Fruit fly (Drosophila melanogaster) whole organism, embryonic: ENCODE measurements around the gene CG42542.

Source experiments
- BtbVII ChIP-seq: fragments of 200-800 bp; sonication (Bioruptor generic); optimal IDR thresholded peaks from 3 replicates; lab custom pipeline; 2017; ENCODE audit warnings: missing biosample characterization, mild to moderate bottlenecking, missing genetic modification characterization
- CG10462 ChIP-seq: fragments of 200-800 bp; sonication (Bioruptor generic); optimal IDR thresholded peaks from 2 replicates; lab custom pipeline; 2016; ENCODE audit warnings: missing biosample characterization, missing genetic modification characterization
- CG11085 ChIP-seq: fragments of 200-800 bp; sonication (Bioruptor generic); IDR thresholded peaks from 2 replicates; pipeline ENCODE4 v1.3.6; 2022; ENCODE audit warnings: missing biosample characterization, missing genetic modification characterization
- CG11696 ChIP-seq: fragments of 200-800 bp; sonication (Bioruptor generic); IDR thresholded peaks from 2 replicates; pipeline ENCODE4 v1.3.6; 2022; ENCODE audit warnings: missing biosample characterization, missing genetic modification characterization
- CG12769 ChIP-seq: fragments of 200-800 bp; sonication (Bioruptor generic); optimal IDR thresholded peaks from 2 replicates; lab custom pipeline; 2019; ENCODE audit warnings: missing biosample characterization, mild to moderate bottlenecking, missing genetic modification characterization, moderate library complexity
- CG13123 ChIP-seq: fragments of 200-800 bp; sonication (Bioruptor generic); optimal IDR thresholded peaks from 2 replicates; lab custom pipeline; 2016; ENCODE audit warnings: missing biosample characterization, missing genetic modification characterization
- CG15073 ChIP-seq: fragments of 200-800 bp; sonication (Bioruptor generic); optimal IDR thresholded peaks from 2 replicates; lab custom pipeline; 2016; ENCODE audit warnings: missing biosample characterization, missing genetic modification characterization
- CG1647 ChIP-seq: fragments of 200-800 bp; sonication (Bioruptor generic); optimal IDR thresholded peaks from 3 replicates; lab custom pipeline; 2016; ENCODE audit warnings: missing biosample characterization, missing genetic modification characterization
- CG17385 ChIP-seq: fragments of 200-800 bp; sonication (Bioruptor generic); optimal IDR thresholded peaks from 3 replicates; lab custom pipeline; 2018; ENCODE audit warnings: missing biosample characterization, mild to moderate bottlenecking, missing genetic modification characterization
- CG17912 ChIP-seq: fragments of 200-800 bp; sonication (Bioruptor generic); optimal IDR thresholded peaks from 2 replicates; lab custom pipeline; 2018; ENCODE audit warnings: missing biosample characterization, mild to moderate bottlenecking, missing genetic modification characterization
- CG18476 ChIP-seq: fragments of 200-800 bp; sonication (Bioruptor generic); optimal IDR thresholded peaks from 2 replicates; lab custom pipeline; 2016; ENCODE audit warnings: missing biosample characterization, mild to moderate bottlenecking, missing genetic modification characterization
- CG18619 ChIP-seq: fragments of 200-800 bp; sonication (Bioruptor generic); optimal IDR thresholded peaks from 3 replicates; lab custom pipeline; 2017; ENCODE audit warnings: missing biosample characterization, mild to moderate bottlenecking, missing genetic modification characterization
- CG31224 ChIP-seq: fragments of 200-800 bp; sonication (Bioruptor generic); IDR thresholded peaks from 2 replicates; pipeline ENCODE4 v1.3.6; 2022; ENCODE audit warnings: missing biosample characterization, missing genetic modification characterization
- CG32767 ChIP-seq: fragments of 200-800 bp; sonication (Bioruptor generic); IDR thresholded peaks from 2 replicates; pipeline ENCODE4 v1.3.6; 2022; ENCODE audit warnings: missing biosample characterization, missing genetic modification characterization
- CG3726 ChIP-seq: fragments of 200-800 bp; sonication (Bioruptor generic); IDR thresholded peaks from 3 replicates; pipeline ENCODE4, ENCODE4 v1.3.6; 2022; ENCODE audit warnings: missing biosample characterization, missing genetic modification characterization
- CG4424 ChIP-seq: fragments of 200-800 bp; sonication (Bioruptor generic); optimal IDR thresholded peaks from 3 replicates; lab custom pipeline; 2016; ENCODE audit warnings: missing biosample characterization, missing genetic modification characterization
- CG4617 ChIP-seq: fragments of 200-800 bp; sonication (Bioruptor generic); optimal IDR thresholded peaks from 3 replicates; lab custom pipeline; 2016; ENCODE audit warnings: missing biosample characterization, missing genetic modification characterization, borderline replicate concordance
- CG6683 ChIP-seq: fragments of 200-800 bp; sonication (Bioruptor generic); optimal IDR thresholded peaks from 2 replicates; lab custom pipeline; 2017; ENCODE audit warnings: missing biosample characterization, mild to moderate bottlenecking, missing genetic modification characterization, missing genetic modification reagents
- CG8924 ChIP-seq: fragments of 200-800 bp; optimal IDR thresholded peaks from 3 replicates; lab custom pipeline; 2019; ENCODE audit warnings: missing biosample characterization, mild to moderate bottlenecking, missing genetic modification characterization, moderate library complexity
- CG9215 ChIP-seq: fragments of 200-800 bp; sonication (Bioruptor generic); IDR thresholded peaks from 2 replicates; pipeline ENCODE4 v1.3.6; 2022; ENCODE audit warnings: missing biosample characterization, missing genetic modification characterization
- CG9727 ChIP-seq: fragments of 200-800 bp; sonication (Bioruptor generic); optimal IDR thresholded peaks from 3 replicates; lab custom pipeline; 2017; ENCODE audit warnings: missing biosample characterization, mild to moderate bottlenecking, missing genetic modification characterization
- CTCF ChIP-seq: fragments of 200-800 bp; sonication (Bioruptor generic); optimal IDR thresholded peaks from 2 replicates; lab custom pipeline; 2017; ENCODE audit warnings: missing biosample characterization, mild to moderate bottlenecking, missing genetic modification characterization, moderate library complexity
- Chrac-16 ChIP-seq: fragments of 200-800 bp; sonication (Bioruptor generic); optimal IDR thresholded peaks from 3 replicates; lab custom pipeline; 2016; ENCODE audit warnings: missing biosample characterization, missing genetic modification characterization
- CkIIα-i1 ChIP-seq: fragments of 200-800 bp; sonication (Bioruptor generic); IDR thresholded peaks from 2 replicates; pipeline ENCODE4 v1.3.6; 2022; ENCODE audit warnings: missing biosample characterization, missing genetic modification characterization
- D19B ChIP-seq: fragments of 200-800 bp; sonication (Bioruptor generic); optimal IDR thresholded peaks from 2 replicates; lab custom pipeline; 2017; ENCODE audit warnings: missing biosample characterization, mild to moderate bottlenecking, missing genetic modification characterization
- Dip2 ChIP-seq: fragments of 200-800 bp; sonication (Bioruptor generic); IDR thresholded peaks from 2 replicates; pipeline ENCODE4 v1.3.6; 2022; ENCODE audit warnings: missing biosample characterization, missing genetic modification characterization
- HLH54F ChIP-seq: fragments of 200-800 bp; sonication (Bioruptor generic); optimal IDR thresholded peaks from 3 replicates; lab custom pipeline; 2016; ENCODE audit warnings: missing biosample characterization, missing genetic modification characterization
- Hey ChIP-seq: fragments of 200-800 bp; sonication (Bioruptor generic); optimal IDR thresholded peaks from 3 replicates; lab custom pipeline; 2018; ENCODE audit warnings: missing biosample characterization, mild to moderate bottlenecking, missing genetic modification characterization
- NFAT ChIP-seq: fragments of 200-800 bp; sonication (Bioruptor generic); IDR thresholded peaks from 2 replicates; pipeline ENCODE4 v1.3.6; 2022; ENCODE audit warnings: missing biosample characterization, missing genetic modification characterization
- Side ChIP-seq: fragments of 200-800 bp; sonication (Bioruptor generic); optimal IDR thresholded peaks from 2 replicates; lab custom pipeline; 2016; ENCODE audit warnings: missing biosample characterization, missing genetic modification characterization
- amos ChIP-seq: fragments of 200-800 bp; sonication (Bioruptor generic); IDR thresholded peaks from 2 replicates; pipeline ENCODE4 v1.3.6; 2022; ENCODE audit warnings: missing biosample characterization, missing genetic modification characterization; ENCODE audit not compliant: partially characterized antibody
- ato ChIP-seq: fragments of 200-800 bp; sonication (Bioruptor generic); IDR thresholded peaks from 2 replicates; pipeline ENCODE4 v1.3.6; 2022; ENCODE audit warnings: missing biosample characterization, missing genetic modification characterization; ENCODE audit not compliant: partially characterized antibody
- az2 ChIP-seq: fragments of 200-800 bp; sonication (Bioruptor generic); optimal IDR thresholded peaks from 3 replicates; lab custom pipeline; 2016; ENCODE audit warnings: missing biosample characterization, missing genetic modification characterization
- cas ChIP-seq: fragments of 200-800 bp; sonication (Bioruptor generic); IDR thresholded peaks from 2 replicates; pipeline ENCODE4 v1.3.6; 2022; ENCODE audit warnings: missing biosample characterization, missing genetic modification characterization
- eve ChIP-seq, 2 experiments: fragments of >200 bp; optimal IDR thresholded peaks; 2 replicates each; lab custom pipeline; 2017; ENCODE audit warnings: missing biosample characterization in 2 of 2, missing genetic modification characterization in 2 of 2
- gem ChIP-seq: fragments of 200-800 bp; sonication (Bioruptor generic); optimal IDR thresholded peaks from 2 replicates; lab custom pipeline; 2019; ENCODE audit warnings: missing biosample characterization, mild to moderate bottlenecking, missing genetic modification characterization, moderate library complexity
- her ChIP-seq: fragments of 200-800 bp; sonication (Bioruptor generic); optimal IDR thresholded peaks from 2 replicates; lab custom pipeline; 2016; ENCODE audit warnings: missing biosample characterization, missing genetic modification characterization
- jing ChIP-seq: fragments of 200-800 bp; sonication (Bioruptor generic); optimal IDR thresholded peaks from 2 replicates; lab custom pipeline; 2018; ENCODE audit warnings: missing biosample characterization, mild to moderate bottlenecking, missing genetic modification characterization
- ken ChIP-seq: fragments of 200-800 bp; sonication (Bioruptor generic); IDR thresholded peaks from 3 replicates; pipeline ENCODE4 v1.3.6; 2022; ENCODE audit warnings: missing biosample characterization, missing genetic modification characterization
- kni ChIP-seq: fragments of 200-800 bp; sonication (Bioruptor generic); optimal IDR thresholded peaks from 3 replicates; lab custom pipeline; 2017; ENCODE audit warnings: mild to moderate bottlenecking, missing biosample characterization, missing genetic modification reagents, missing genetic modification characterization
- lov ChIP-seq, 2 experiments: fragments of 200-800 bp in 1 of 2; fragments of >200 bp in 1 of 2; sonication (Bioruptor generic) in 1 of 2; IDR thresholded peaks in 1 of 2; optimal IDR thresholded peaks in 1 of 2; 2 replicates in 1 of 2; 3 replicates in 1 of 2; pipeline versions ENCODE4 v1.3.6 to Lab custom; 2017 to 2022; ENCODE audit warnings: missing biosample characterization in 1 of 2, missing genetic modification characterization in 1 of 2
- nerfin-1 ChIP-seq: fragments of 200-800 bp; sonication (Bioruptor generic); optimal IDR thresholded peaks from 3 replicates; lab custom pipeline; 2019; ENCODE audit warnings: missing biosample characterization, mild to moderate bottlenecking, missing genetic modification characterization, moderate library complexity
- odd ChIP-seq: fragments of 200-800 bp; sonication (Bioruptor generic); optimal IDR thresholded peaks from 2 replicates; lab custom pipeline; 2017; ENCODE audit warnings: missing biosample characterization, mild to moderate bottlenecking, missing genetic modification characterization
- peb ChIP-seq: fragments of 200-800 bp; sonication (Bioruptor generic); IDR thresholded peaks from 2 replicates; pipeline ENCODE4 v1.3.6; 2022; ENCODE audit warnings: missing biosample characterization, missing genetic modification characterization
- prd ChIP-seq, 3 experiments: fragments of >200 bp in 2 of 3; fragments of 200-800 bp in 1 of 3; sonication (Bioruptor generic) in 1 of 3; optimal IDR thresholded peaks in 2 of 3; IDR thresholded peaks in 1 of 3; 2 replicates in 2 of 3; 3 replicates in 1 of 3; pipeline versions ENCODE4 v1.3.6 to Lab custom; 2017 to 2022; ENCODE audit warnings: missing biosample characterization in 1 of 3, missing genetic modification characterization in 1 of 3
- pum ChIP-seq: fragments of 200-800 bp; sonication (Bioruptor generic); optimal IDR thresholded peaks from 2 replicates; lab custom pipeline; 2016; ENCODE audit warnings: missing biosample characterization, missing genetic modification characterization
- so ChIP-seq: fragments of 200-800 bp; sonication (Bioruptor generic); IDR thresholded peaks from 3 replicates; pipeline ENCODE4 v1.3.6; 2022; ENCODE audit warnings: missing biosample characterization, missing genetic modification characterization
- stwl ChIP-seq: fragments of 200-800 bp; sonication (Bioruptor generic); optimal IDR thresholded peaks from 3 replicates; lab custom pipeline; 2018; ENCODE audit warnings: missing biosample characterization, mild to moderate bottlenecking, missing genetic modification characterization, moderate library complexity
- tna ChIP-seq: fragments of 200-800 bp; sonication (Bioruptor generic); IDR thresholded peaks from 2 replicates; pipeline ENCODE4 v1.3.6; 2022; ENCODE audit warnings: missing biosample characterization, missing genetic modification characterization; ENCODE audit not compliant: partially characterized antibody
- unpg ChIP-seq: fragments of 200-800 bp; sonication (Bioruptor generic); optimal IDR thresholded peaks from 3 replicates; lab custom pipeline; 2018; ENCODE audit warnings: missing biosample characterization, mild to moderate bottlenecking, missing genetic modification characterization, moderate library complexity
- wor ChIP-seq: fragments of 200-800 bp; sonication (Bioruptor generic); IDR thresholded peaks from 2 replicates; pipeline ENCODE4 v1.3.6; 2022; ENCODE audit warnings: missing biosample characterization, missing genetic modification characterization

Gene CG42542

dm6 chr3R:15213362-15213989, 17.1 kb downstream of the CG42542 start, which contains the start of the genes CG6654 and CG4210 (continued):
- TF ChIP-seq BtbVII, result no peak
- no peak for TF ChIP-seq Dip2 (GFP tag; lab: Robert Waterston, UW)
- TF ChIP-seq CG12769 (tag; lab: Kevin White, UChicago), result no peak
- no peak for TF ChIP-seq HLH54F (GFP tag; lab: Kevin White, UChicago)
- no peak for TF ChIP-seq wor (GFP tag; lab: Robert Waterston, UW)
- TF ChIP-seq CG17912, result no peak
- TF ChIP-seq CG4617 (GFP tag; lab: Kevin White, UChicago), result peak; percentile 78
- no peak for TF ChIP-seq so (GFP tag; lab: Robert Waterston, UW)
- TF ChIP-seq odd (GFP tag; lab: Kevin White, UChicago), result no peak
- TF ChIP-seq CG11696 (GFP tag; lab: Robert Waterston, UW), result no peak
- no peak for TF ChIP-seq tna
- TF ChIP-seq CG11085 (GFP tag; lab: Robert Waterston, UW), result no peak
- peak; percentile 1 for TF ChIP-seq CG9727 (GFP tag; lab: Kevin White, UChicago)
- TF ChIP-seq Hey (tag; lab: Kevin White, UChicago), result no peak
- TF ChIP-seq CG3726 (GFP tag; lab: Robert Waterston, UW), result no peak
- TF ChIP-seq cas, result no peak
- no peak for TF ChIP-seq CG18476 (GFP tag; lab: Kevin White, UChicago)
- no peak for TF ChIP-seq ato
- TF ChIP-seq peb (GFP tag; lab: Robert Waterston, UW), result no peak
- TF ChIP-seq ken, result no peak
- no peak for TF ChIP-seq kni (GFP tag; lab: Kevin White, UChicago)
- no peak for TF ChIP-seq CG32767 (GFP tag; lab: Robert Waterston, UW)
- TF ChIP-seq pum (GFP tag; lab: Kevin White, UChicago), result no peak
- TF ChIP-seq her (GFP tag; lab: Kevin White, UChicago), result no peak
- TF ChIP-seq az2, result no peak
- TF ChIP-seq prd (optimal IDR thresholded peaks at IDR 0.05; lab: Kevin White, UChicago), result no peak
- no peak for TF ChIP-seq prd (GFP tag; IDR thresholded peaks at IDR 0.05; lab: Robert Waterston, UW)
- no peak for TF ChIP-seq CG18619 (GFP tag; lab: Kevin White, UChicago)
- no peak for TF ChIP-seq Chrac-16 (GFP tag; lab: Kevin White, UChicago)
- TF ChIP-seq eve (GFP tag; optimal IDR thresholded peaks at IDR 0.05; lab: Kevin White, UChicago), result no peak
- no peak for TF ChIP-seq CG1647
- no peak for TF ChIP-seq CG6683
- peak; percentile 98 for TF ChIP-seq stwl (tag; lab: Kevin White, UChicago)
- TF ChIP-seq D19B (GFP tag; lab: Kevin White, UChicago), result no peak
- TF ChIP-seq CG31224, result no peak
- no peak for TF ChIP-seq lov (optimal IDR thresholded peaks at IDR 0.05; lab: Kevin White, UChicago)
- TF ChIP-seq lov (GFP tag; IDR thresholded peaks at IDR 0.05; lab: Robert Waterston, UW), result no peak
- TF ChIP-seq CG17385 (GFP tag; lab: Kevin White, UChicago), result peak; percentile 4
- TF ChIP-seq amos (GFP tag; lab: Robert Waterston, UW), result peak; percentile 49
- no peak for TF ChIP-seq NFAT (GFP tag; lab: Robert Waterston, UW)
- TF ChIP-seq gem (tag; lab: Kevin White, UChicago), result no peak
- TF ChIP-seq CTCF (GFP tag; lab: Kevin White, UChicago), result no peak
- no peak for TF ChIP-seq CG13123 (GFP tag; lab: Kevin White, UChicago)
- TF ChIP-seq jing (GFP tag; lab: Kevin White, UChicago), result no peak
- TF ChIP-seq CG8924 (tag; lab: Kevin White, UChicago), result peak; percentile 6
- TF ChIP-seq CG9215 (GFP tag; lab: Robert Waterston, UW), result no peak
- TF ChIP-seq CkIIα-i1 (GFP tag; lab: Robert Waterston, UW), result no peak
- no peak for TF ChIP-seq unpg (GFP tag; lab: Kevin White, UChicago)
- no peak for TF ChIP-seq Side (GFP tag; lab: Kevin White, UChicago)
- TF ChIP-seq nerfin-1 (tag; lab: Kevin White, UChicago), result no peak
- TF ChIP-seq CG10462 (GFP tag; lab: Kevin White, UChicago), result no peak
- no peak for TF ChIP-seq CG15073 (GFP tag; lab: Kevin White, UChicago)
- no peak for TF ChIP-seq CG4424 (GFP tag; lab: Kevin White, UChicago)
